Worm (Caenorhabditis elegans): ENCODE data around the gene nfx-1.

DNA sequence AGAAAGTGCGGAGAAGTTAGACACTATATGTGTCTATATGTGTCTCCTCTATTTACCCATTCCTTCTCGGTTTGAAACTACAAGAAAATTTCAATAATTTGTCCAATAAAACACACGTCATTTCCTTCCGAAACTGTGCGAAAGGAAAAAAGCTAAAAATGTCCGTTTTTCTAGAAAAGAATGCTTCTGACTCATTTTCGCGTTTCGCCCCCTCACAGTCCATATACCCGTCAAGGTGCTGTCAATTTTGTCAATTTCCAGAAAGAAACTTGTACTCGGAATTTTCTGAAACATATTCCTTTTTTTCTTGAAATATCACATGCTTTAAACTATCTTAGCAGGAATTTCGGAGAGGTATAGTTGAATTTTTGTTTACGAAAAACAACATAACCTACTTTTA, 27.6 kb downstream of the nfx-1 start:
- TF ChIP-seq ets-4 (tag; optimal IDR thresholded peaks at IDR 0.05): no peak
- TF ChIP-seq fkh-10 (GFP tag; optimal IDR thresholded peaks at IDR 0.05): no peak
- no peak for TF ChIP-seq pat-9 (tag; optimal IDR thresholded peaks at IDR 0.05)
- TF ChIP-seq rnt-1 (tag; optimal IDR thresholded peaks at IDR 0.05): no peak
- no peak for TF ChIP-seq ceh-14 (tag; optimal IDR thresholded peaks at IDR 0.05)
- TF ChIP-seq tbx-7 (tag; optimal IDR thresholded peaks at IDR 0.05): no peak
- no peak for TF ChIP-seq che-1 (tag; optimal IDR thresholded peaks at IDR 0.05)

Measured in whole organism, late embryonic.